Worm (Caenorhabditis elegans) whole organism, L4/young adult: Measurements from ENCODE around the gene Y45G5AM.7.

Experiments used
- W03F9.2 ChIP-seq: fragments of 150-350 bp; optimal IDR thresholded peaks from 2 replicates; lab custom pipeline; 2014; ENCODE audit warnings: missing biosample characterization, missing genetic modification characterization
- dao-5 ChIP-seq: sonication (generic microtip); optimal IDR thresholded peaks from 2 replicates; lab custom pipeline; 2016; ENCODE audit warnings: missing genotype, missing genetic modification characterization, moderate library complexity, missing compliant biosample characterization
- him-1 ChIP-seq: sonication (generic microtip); optimal IDR thresholded peaks from 2 replicates; lab custom pipeline; 2016; ENCODE audit warnings: missing genotype, missing genetic modification reagents, missing genetic modification characterization, missing compliant biosample characterization

DNA sequence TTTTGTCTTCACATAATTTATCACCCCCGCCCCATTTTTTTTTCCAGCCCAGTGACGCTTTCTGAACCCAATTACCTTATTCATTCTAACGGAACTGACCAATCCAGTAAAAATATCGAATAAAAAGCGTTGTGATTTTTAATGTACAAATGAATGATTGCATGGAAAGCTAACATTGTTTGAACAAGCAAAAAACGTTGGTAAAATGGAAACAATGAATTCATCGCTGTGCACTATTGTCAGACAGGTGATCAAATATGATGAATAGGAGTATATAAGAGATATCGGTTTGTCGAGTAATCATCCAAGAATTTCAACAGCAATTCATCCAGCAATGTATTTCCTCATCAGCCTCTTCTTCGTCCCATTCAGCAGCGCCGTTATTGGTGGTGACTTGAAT, 40.4 kb downstream of the Y45G5AM.7 start, which contains the start of gene phat-4:
- no peak for TF ChIP-seq him-1 (tag; lab: Kevin White, UChicago)
- TF ChIP-seq W03F9.2: no peak
- TF ChIP-seq dao-5 (tag; lab: Kevin White, UChicago): no peak
